Fruit fly (Drosophila melanogaster): ENCODE measurements around the gene Try29F.

The Try29F gene

DNA sequence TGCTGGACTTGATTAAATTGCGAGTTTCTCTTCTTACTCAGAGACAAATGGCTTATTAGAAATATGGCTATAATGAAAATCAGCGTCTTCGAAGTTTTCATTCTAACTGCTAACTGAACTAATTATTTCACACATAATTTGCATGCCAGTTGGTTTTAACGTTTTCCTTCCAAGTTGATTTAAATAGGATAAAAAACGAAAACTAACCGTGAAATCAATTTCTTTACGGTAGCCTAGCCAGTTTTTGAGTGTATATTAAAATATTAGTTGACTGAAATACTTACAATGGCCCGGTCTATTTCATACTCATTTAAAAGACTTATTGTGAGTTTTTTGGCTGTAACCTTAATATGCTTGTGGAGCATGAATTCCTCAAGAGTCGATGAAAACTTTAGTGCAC, 36.1 kb upstream of the Try29F start, which contains the start of the genes CG9525 and CG32985:
Gene CG9525 (minus strand): TSS at position 101 of the 400 bp plus-strand sequence.
Gene CG32985 (plus strand): TSS at position 280 of the 400 bp plus-strand sequence.
- TF ChIP-seq Hnf4 (GFP tag; optimal IDR thresholded peaks at IDR 0.05): no peak
- TF ChIP-seq sv (GFP tag; optimal IDR thresholded peaks at IDR 0.05): no peak
- no peak for TF ChIP-seq CG9705 (GFP tag; optimal IDR thresholded peaks at IDR 0.05)
- TF ChIP-seq Sp1 (GFP tag; optimal IDR thresholded peaks at IDR 0.05): no peak
- no peak for TF ChIP-seq Abd-B (GFP tag; optimal IDR thresholded peaks at IDR 0.05)
- TF ChIP-seq CrebA (GFP tag; optimal IDR thresholded peaks at IDR 0.05; ENCODE audit: borderline replicate concordance): no peak
- no peak for TF ChIP-seq GATAd (GFP tag; optimal IDR thresholded peaks at IDR 0.05)
- no peak for TF ChIP-seq Vsx2 (GFP tag; optimal IDR thresholded peaks at IDR 0.05; ENCODE audit: partially characterized antibody)
- no peak for TF ChIP-seq lola (GFP tag; optimal IDR thresholded peaks at IDR 0.05)
- TF ChIP-seq Hr83 (GFP tag; optimal IDR thresholded peaks at IDR 0.05; ENCODE audit: poor library complexity, severe bottlenecking): no peak
- no peak for TF ChIP-seq ey (GFP tag; optimal IDR thresholded peaks at IDR 0.05)
- no peak for TF ChIP-seq usp (GFP tag; optimal IDR thresholded peaks at IDR 0.05)
- no peak for TF ChIP-seq foxo (GFP tag; optimal IDR thresholded peaks at IDR 0.05)
- TF ChIP-seq h (GFP tag; optimal IDR thresholded peaks at IDR 0.05): no peak
- no peak for TF ChIP-seq Myc (optimal IDR thresholded peaks at IDR 0.05)

DNA sequence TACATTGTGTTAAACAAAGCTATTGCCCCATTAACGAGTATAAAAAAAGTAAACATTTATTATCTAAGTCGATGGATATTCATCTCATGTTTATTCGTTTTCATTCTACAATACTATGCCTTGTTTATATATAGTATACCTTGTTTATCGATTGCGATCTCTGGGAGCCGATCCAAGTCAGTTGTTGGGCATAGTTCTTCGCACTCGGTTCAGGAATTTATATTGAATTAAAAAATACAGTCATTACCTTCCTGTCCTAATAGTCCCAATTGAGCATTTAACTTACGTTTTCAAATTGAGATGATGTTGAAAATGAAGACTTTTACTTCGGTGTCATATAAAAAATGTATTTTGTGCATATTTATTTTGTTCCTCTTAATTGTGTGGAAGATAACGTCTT, 33.7 kb upstream of the Try29F start, which contains the start of gene CG32984:
Gene CG32984 (plus strand): TSS at position 301 of the 400 bp plus-strand sequence.
- TF ChIP-seq CG32264 (GFP tag; optimal IDR thresholded peaks at IDR 0.05): no peak
- no peak for TF ChIP-seq jim (GFP tag; optimal IDR thresholded peaks at IDR 0.05)
- TF ChIP-seq Abd-B (GFP tag; optimal IDR thresholded peaks at IDR 0.05): no peak
- no peak for TF ChIP-seq dsf (GFP tag; optimal IDR thresholded peaks at IDR 0.05; ENCODE audit: borderline replicate concordance)
- TF ChIP-seq foxo (GFP tag; optimal IDR thresholded peaks at IDR 0.05): no peak
- TF ChIP-seq N (GFP tag; optimal IDR thresholded peaks at IDR 0.05): no peak
- TF ChIP-seq Sp1 (GFP tag; optimal IDR thresholded peaks at IDR 0.05): no peak
- TF ChIP-seq CG9705 (GFP tag; optimal IDR thresholded peaks at IDR 0.05): no peak
- TF ChIP-seq Hnf4 (GFP tag; optimal IDR thresholded peaks at IDR 0.05): no peak
- no peak for TF ChIP-seq Dif (GFP tag; optimal IDR thresholded peaks at IDR 0.05; ENCODE audit: partially characterized antibody)
- no peak for TF ChIP-seq sage (GFP tag; optimal IDR thresholded peaks at IDR 0.05)
- TF ChIP-seq usp (GFP tag; optimal IDR thresholded peaks at IDR 0.05): no peak

DNA sequence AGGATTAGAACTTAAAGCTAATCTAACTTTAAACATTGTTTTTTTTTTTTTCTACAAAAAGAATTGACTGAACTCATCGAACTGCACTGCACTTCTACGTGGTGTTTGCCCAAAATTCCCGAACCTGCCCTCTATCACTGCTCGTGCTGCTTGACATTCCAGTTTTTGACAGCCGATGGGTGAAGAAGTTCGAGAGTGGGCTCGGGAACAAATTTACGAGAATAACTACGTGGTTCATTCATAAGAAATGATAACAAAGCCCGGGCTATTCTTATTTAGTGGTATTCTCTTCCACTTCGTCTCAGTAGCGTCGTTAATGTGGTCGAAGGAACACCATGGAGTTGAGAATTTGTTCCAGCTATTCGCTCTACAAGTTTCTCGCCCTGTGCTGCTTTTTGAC, 31.1 kb upstream of the Try29F start, which contains the start of gene CG18088:
Gene CG18088 (plus strand): TSS at position 301 of the 400 bp plus-strand sequence.
- TF ChIP-seq CG9705 (GFP tag; optimal IDR thresholded peaks at IDR 0.05) (no peak), tai (GFP tag; optimal IDR thresholded peaks at IDR 0.05) (no peak), h (GFP tag; optimal IDR thresholded peaks at IDR 0.05) (no peak), Abd-B (GFP tag; optimal IDR thresholded peaks at IDR 0.05) (no peak), Rel (GFP tag; optimal IDR thresholded peaks at IDR 0.05) (no peak), Rel (tag; optimal IDR thresholded peaks at IDR 0.05) (no peak), sv (GFP tag; optimal IDR thresholded peaks at IDR 0.05) (no peak), sage (GFP tag; optimal IDR thresholded peaks at IDR 0.05) (no peak), fru (GFP tag; optimal IDR thresholded peaks at IDR 0.05) (no peak), CrebA (GFP tag; optimal IDR thresholded peaks at IDR 0.05; ENCODE audit: borderline replicate concordance) (no peak), woc (GFP tag; optimal IDR thresholded peaks at IDR 0.05) (no peak), pan (optimal IDR thresholded peaks at IDR 0.05) (no peak), foxo (GFP tag; optimal IDR thresholded peaks at IDR 0.05) (no peak)

DNA sequence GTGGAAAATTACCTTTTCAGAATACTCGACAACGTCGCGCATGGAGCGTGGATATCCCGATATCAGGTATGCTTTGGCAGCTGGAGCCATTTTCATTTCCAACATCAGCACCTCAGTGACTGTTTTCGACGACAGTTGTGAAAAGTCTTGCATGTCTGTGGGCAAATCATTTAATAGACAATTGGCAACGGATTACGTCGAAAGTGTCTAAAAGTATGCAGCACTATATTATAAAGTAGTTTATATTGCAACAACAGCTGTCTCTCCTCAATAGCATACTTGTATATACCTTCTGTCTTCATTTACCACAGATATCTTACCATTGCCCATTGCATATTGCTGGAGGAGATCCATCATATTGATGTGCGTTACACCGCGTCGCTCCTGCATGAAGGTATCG, 25.4 kb upstream of the Try29F start:
- TF ChIP-seq Vsx2 (GFP tag; optimal IDR thresholded peaks at IDR 0.05; ENCODE audit: partially characterized antibody): no peak
- no peak for TF ChIP-seq rgr (GFP tag; optimal IDR thresholded peaks at IDR 0.05)
- no peak for TF ChIP-seq Myc (optimal IDR thresholded peaks at IDR 0.05)
- no peak for TF ChIP-seq Mio (GFP tag; optimal IDR thresholded peaks at IDR 0.05)
- TF ChIP-seq brk (GFP tag; optimal IDR thresholded peaks at IDR 0.05): no peak
- no peak for TF ChIP-seq Dif (GFP tag; optimal IDR thresholded peaks at IDR 0.05; ENCODE audit: partially characterized antibody)
- TF ChIP-seq tai (GFP tag; optimal IDR thresholded peaks at IDR 0.05): no peak
- no peak for TF ChIP-seq Hr78 (GFP tag; optimal IDR thresholded peaks at IDR 0.05)
- no peak for TF ChIP-seq dl (GFP tag; optimal IDR thresholded peaks at IDR 0.05; ENCODE audit: insufficient read depth in 1 of 2, partially characterized antibody in 2 of 2)
- TF ChIP-seq N (GFP tag; optimal IDR thresholded peaks at IDR 0.05): no peak
- TF ChIP-seq sage (GFP tag; optimal IDR thresholded peaks at IDR 0.05): no peak
- TF ChIP-seq CG32264 (GFP tag; optimal IDR thresholded peaks at IDR 0.05): no peak

Data from whole organism, wandering third instar larva.